Worm (Caenorhabditis elegans) whole organism, L1 larva: Measurements from ENCODE around the gene bed-2.
"Not testable (repeated sequence)": the region's sequence is repeated elsewhere in the genome, so short reads cannot be mapped to it uniquely, and the experiment has no call there.

Source experiments
- ama-1 ChIP-seq: fragments of 150-350 bp; optimal IDR thresholded peaks from 2 replicates; lab custom pipeline; 2014
- egl-27 ChIP-seq, 2 experiments: fragments of 150-350 bp in 1 of 2; sonication (generic microtip); optimal IDR thresholded peaks; 3 replicates each; lab custom pipeline; 2017 to 2018; ENCODE audit warnings: missing biosample characterization in 2 of 2, missing genetic modification characterization in 2 of 2, missing genetic modification reagents in 2 of 2
- mep-1 ChIP-seq: fragments of 150-350 bp; optimal IDR thresholded peaks from 2 replicates; lab custom pipeline; 2014; ENCODE audit warnings: missing biosample characterization, missing genetic modification characterization
- nhr-12 ChIP-seq: sonication (generic microtip); optimal IDR thresholded peaks from 2 replicates; lab custom pipeline; 2017; ENCODE audit warnings: missing biosample characterization, missing genetic modification characterization
- nhr-84 ChIP-seq: sonication (generic microtip); optimal IDR thresholded peaks from 2 replicates; lab custom pipeline; 2017; ENCODE audit warnings: missing biosample characterization, missing genetic modification characterization
- nhr-90 ChIP-seq: sonication (generic microtip); optimal IDR thresholded peaks from 2 replicates; lab custom pipeline; 2016; ENCODE audit warnings: mild to moderate bottlenecking, missing genetic modification characterization, missing compliant biosample characterization; ENCODE audit not compliant: poor library complexity
- ztf-11 ChIP-seq, 2 experiments: sonication (generic microtip); optimal IDR thresholded peaks; 2 replicates each; lab custom pipeline; 2016 to 2017; ENCODE audit warnings: missing genetic modification characterization in 2 of 2, missing biosample characterization in 1 of 2, missing compliant biosample characterization in 1 of 2

ce11 chrIII:11434864-11435263, 35.7 kb downstream of the bed-2 start:
- not testable (repeated sequence) for TF ChIP-seq egl-27 (tag; optimal IDR thresholded peaks at IDR 0.05; lab: Kevin White, UChicago); nhr-12 (tag; lab: Kevin White, UChicago); ama-1; ztf-11 (tag; optimal IDR thresholded peaks at IDR 0.05; lab: Kevin White, UChicago); nhr-90; nhr-84 (tag; lab: Kevin White, UChicago); mep-1
